Worm (Caenorhabditis elegans) whole organism, L2 larva: Measurements from ENCODE around the gene T16G12.3.
A peak's percentile ranks its signal among the peaks of the same experiment; 100 is the strongest.

Experiments
- C34F6.9 ChIP-seq: fragments of 150-350 bp; optimal IDR thresholded peaks from 2 replicates; lab custom pipeline; 2014; ENCODE audit warnings: missing biosample characterization, missing genetic modification characterization
- R02D3.7 ChIP-seq: fragments of 150-350 bp; optimal IDR thresholded peaks from 2 replicates; lab custom pipeline; 2014; ENCODE audit warnings: missing biosample characterization, missing genetic modification characterization
- Y55F3AM.14 ChIP-seq: fragments of 200-800 bp; sonication (Bioruptor generic); optimal IDR thresholded peaks from 2 replicates; lab custom pipeline; 2018; ENCODE audit warnings: mild to moderate bottlenecking, missing genetic modification characterization, missing compliant biosample characterization
- ZK546.5 ChIP-seq: sonication (generic microtip); optimal IDR thresholded peaks from 2 replicates; lab custom pipeline; 2017; ENCODE audit warnings: missing biosample characterization, missing genetic modification characterization
- aly-2 ChIP-seq: fragments of 150-350 bp; optimal IDR thresholded peaks from 2 replicates; lab custom pipeline; 2014; ENCODE audit warnings: missing biosample characterization, missing genetic modification characterization
- ama-1 ChIP-seq: fragments of 150-350 bp; optimal IDR thresholded peaks from 2 replicates; lab custom pipeline; 2018; ENCODE audit warnings: inconsistent platforms
- blmp-1 ChIP-seq: sonication (generic microtip); optimal IDR thresholded peaks from 2 replicates; lab custom pipeline; 2017; ENCODE audit warnings: missing genetic modification characterization, mild to moderate bottlenecking, missing compliant biosample characterization, antibody characterized with exemption, moderate library complexity; ENCODE audit not compliant: insufficient read depth
- ceh-82 ChIP-seq: fragments of 150-350 bp; optimal IDR thresholded peaks from 2 replicates; lab custom pipeline; 2014; ENCODE audit warnings: missing biosample characterization, missing genetic modification characterization
- crh-2 ChIP-seq: sonication (generic microtip); optimal IDR thresholded peaks from 2 replicates; lab custom pipeline; 2017; ENCODE audit warnings: missing biosample characterization, missing genetic modification characterization
- dmd-4 ChIP-seq: sonication (generic microtip); optimal IDR thresholded peaks from 2 replicates; lab custom pipeline; 2017; ENCODE audit warnings: missing biosample characterization, missing genetic modification characterization
- egl-27 ChIP-seq: sonication (generic microtip); optimal IDR thresholded peaks from 3 replicates; lab custom pipeline; 2017; ENCODE audit warnings: missing biosample characterization, missing genetic modification reagents, missing genetic modification characterization
- elt-1 ChIP-seq: fragments of 150-350 bp; optimal IDR thresholded peaks from 2 replicates; lab custom pipeline; 2014; ENCODE audit warnings: missing biosample characterization, missing genetic modification characterization
- fos-1 ChIP-seq: fragments of 150-350 bp; optimal IDR thresholded peaks from 2 replicates; lab custom pipeline; 2014; ENCODE audit warnings: missing biosample characterization, missing genetic modification characterization
- gmeb-1 ChIP-seq: fragments of 150-350 bp; optimal IDR thresholded peaks from 2 replicates; lab custom pipeline; 2014; ENCODE audit warnings: missing biosample characterization, missing genetic modification characterization
- lin-11 ChIP-seq: fragments of 150-350 bp; sonication (generic microtip); optimal IDR thresholded peaks from 2 replicates; lab custom pipeline; 2014; ENCODE audit warnings: missing biosample characterization, missing genetic modification characterization, inconsistent platforms, mixed read lengths
- mab-5 ChIP-seq: fragments of 150-350 bp; optimal IDR thresholded peaks from 2 replicates; lab custom pipeline; 2014; ENCODE audit warnings: missing biosample characterization, missing genetic modification characterization
- mdl-1 ChIP-seq, 2 experiments: fragments of 150-350 bp in 1 of 2; sonication (generic microtip) in 1 of 2; optimal IDR thresholded peaks; 2 replicates each; lab custom pipeline; 2017; ENCODE audit warnings: missing biosample characterization in 2 of 2, missing genetic modification characterization in 2 of 2
- nhr-10 ChIP-seq: sonication (generic microtip); optimal IDR thresholded peaks from 2 replicates; lab custom pipeline; 2017; ENCODE audit warnings: missing biosample characterization, missing genetic modification characterization
- nhr-11 ChIP-seq: fragments of 150-350 bp; optimal IDR thresholded peaks from 2 replicates; lab custom pipeline; 2014; ENCODE audit warnings: missing biosample characterization, missing genetic modification characterization
- nhr-12 ChIP-seq: fragments of 150-350 bp; optimal IDR thresholded peaks from 2 replicates; lab custom pipeline; 2014; ENCODE audit warnings: missing biosample characterization, missing genetic modification characterization
- nhr-21 ChIP-seq: fragments of 150-350 bp; optimal IDR thresholded peaks from 2 replicates; lab custom pipeline; 2014; ENCODE audit warnings: missing biosample characterization, missing genetic modification characterization
- nhr-23 ChIP-seq: fragments of 150-350 bp; optimal IDR thresholded peaks from 2 replicates; lab custom pipeline; 2014; ENCODE audit warnings: missing biosample characterization, missing genetic modification reagents, missing genetic modification characterization
- nhr-237 ChIP-seq: fragments of 150-350 bp; optimal IDR thresholded peaks from 2 replicates; lab custom pipeline; 2014; ENCODE audit warnings: missing biosample characterization, missing genetic modification characterization
- nhr-25 ChIP-seq: fragments of 150-350 bp; sonication (generic microtip); optimal IDR thresholded peaks from 3 replicates; lab custom pipeline; 2014; ENCODE audit warnings: missing biosample characterization, missing genetic modification characterization
- peb-1 ChIP-seq: fragments of 150-350 bp; optimal IDR thresholded peaks from 2 replicates; lab custom pipeline; 2014; ENCODE audit warnings: missing biosample characterization, missing genetic modification characterization
- sem-4 ChIP-seq: fragments of 150-350 bp; optimal IDR thresholded peaks from 2 replicates; lab custom pipeline; 2014; ENCODE audit warnings: missing biosample characterization, missing genetic modification reagents, missing genetic modification characterization
- skn-1 ChIP-seq: sonication (generic microtip); optimal IDR thresholded peaks from 2 replicates; lab custom pipeline; 2017; ENCODE audit warnings: missing biosample characterization, missing genetic modification characterization
- sma-3 ChIP-seq: sonication (generic microtip); optimal IDR thresholded peaks from 2 replicates; lab custom pipeline; 2016; ENCODE audit warnings: missing genetic modification reagents, missing genetic modification characterization, missing compliant biosample characterization
- sma-9 ChIP-seq, 2 experiments: fragments of 150-350 bp in 1 of 2; sonication (generic microtip) in 1 of 2; optimal IDR thresholded peaks; 2 replicates each; lab custom pipeline; 2014 to 2016; ENCODE audit warnings: missing genetic modification characterization in 2 of 2, mild to moderate bottlenecking in 1 of 2, missing biosample characterization in 1 of 2, missing compliant biosample characterization in 1 of 2, missing genetic modification reagents in 1 of 2, moderate library complexity in 1 of 2
- snpc-4 ChIP-seq: fragments of 150-350 bp; optimal IDR thresholded peaks from 2 replicates; lab custom pipeline; 2014; ENCODE audit warnings: missing biosample characterization, missing genetic modification characterization
- unc-39 ChIP-seq: fragments of 150-350 bp; optimal IDR thresholded peaks from 2 replicates; lab custom pipeline; 2014; ENCODE audit warnings: missing biosample characterization, missing genetic modification characterization
- unc-55 ChIP-seq: fragments of 150-350 bp; sonication (generic microtip); optimal IDR thresholded peaks from 3 replicates; lab custom pipeline; 2014; ENCODE audit warnings: missing biosample characterization, missing genetic modification reagents, missing genetic modification characterization
- unc-62 ChIP-seq: fragments of 150-350 bp; optimal IDR thresholded peaks from 2 replicates; lab custom pipeline; 2014; ENCODE audit warnings: missing biosample characterization, missing genetic modification reagents, missing genetic modification characterization
- zag-1 ChIP-seq: fragments of 150-350 bp; optimal IDR thresholded peaks from 2 replicates; lab custom pipeline; 2014; ENCODE audit warnings: missing biosample characterization, missing genetic modification characterization
- ztf-1 ChIP-seq: fragments of 200-800 bp; sonication (Bioruptor generic); conservative IDR thresholded peaks from 2 replicates; pipeline ENCODE4 v1.3.6; 2022; ENCODE audit warnings: missing genetic modification characterization, missing compliant biosample characterization

The T16G12.3 gene

DNA sequence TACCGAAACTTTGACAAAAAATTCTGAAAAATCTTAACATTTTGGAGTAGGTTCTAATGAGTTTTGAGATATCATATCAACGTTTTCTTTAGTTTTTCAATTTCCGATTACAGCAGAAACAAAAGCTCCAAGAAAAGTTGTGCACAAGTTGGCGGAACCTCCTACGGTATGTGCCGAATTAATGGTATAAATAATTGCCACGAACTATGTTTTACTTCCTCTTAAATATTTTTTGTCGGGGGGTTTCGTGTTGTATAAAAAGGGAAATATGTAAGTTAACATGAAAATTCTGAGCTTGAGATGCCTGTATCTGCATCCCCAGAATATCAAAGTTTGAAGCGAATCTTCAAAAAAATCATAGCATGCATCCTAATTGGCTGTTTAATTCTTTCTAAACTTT is 16.5 kb upstream of the T16G12.3 start, which contains the start of gene M04D8.8:
Gene M04D8.8 (plus strand): TSS at position 301 of the 400 bp plus-strand sequence.
- no peak for TF ChIP-seq lin-11 (tag; lab: Kevin White, UChicago)
- TF ChIP-seq mdl-1 (tag; optimal IDR thresholded peaks at IDR 0.05; lab: Kevin White, UChicago) = no peak
- no peak for TF ChIP-seq snpc-4 (tag; lab: Kevin White, UChicago)
- TF ChIP-seq nhr-12 (tag; lab: Kevin White, UChicago) = no peak
- TF ChIP-seq nhr-237 (tag; lab: Kevin White, UChicago) = no peak
- TF ChIP-seq sma-3 (GFP tag; lab: Kevin White, UChicago) = no peak
- TF ChIP-seq dmd-4 = no peak
- TF ChIP-seq nhr-11 (tag; lab: Kevin White, UChicago) = no peak
- no peak for TF ChIP-seq nhr-25
- no peak for TF ChIP-seq unc-62 (GFP tag; lab: Kevin White, UChicago)
- TF ChIP-seq Y55F3AM.14 (GFP tag; lab: Kevin White, UChicago) = no peak
- no peak for TF ChIP-seq crh-2 (tag; lab: Kevin White, UChicago)
- no peak for TF ChIP-seq sem-4 (tag; lab: Kevin White, UChicago)
- no peak for TF ChIP-seq unc-55 (GFP tag; lab: Kevin White, UChicago)
- no peak for TF ChIP-seq zag-1

- TF ChIP-seq nhr-12 (tag; lab: Kevin White, UChicago) = no peak
- peak; percentile 24 for TF ChIP-seq nhr-21 (tag; lab: Kevin White, UChicago)
Measured at ce11 chrIII:10035783-10036182, 14.6 kb upstream of the T16G12.3 start, which contains the start of gene xbx-3. Gene xbx-3, plus strand, starts transcription at chrIII:10035945.

ce11 chrIII:10037150-10037549 is 13.3 kb upstream of the T16G12.3 start, which contains the start of gene M04D8.7:
Gene M04D8.7, plus strand, starts transcription at chrIII:10037450.
- TF ChIP-seq ama-1 (lab: Kevin White, UChicago) (no peak), nhr-23 (tag; lab: Kevin White, UChicago) (no peak), mdl-1 (tag; optimal IDR thresholded peaks at IDR 0.05; lab: Kevin White, UChicago) (no peak), R02D3.7 (tag; lab: Kevin White, UChicago) (no peak), elt-1 (tag; lab: Kevin White, UChicago) (no peak), skn-1 (tag; lab: Kevin White, UChicago) (no peak), sma-3 (GFP tag; lab: Kevin White, UChicago) (no peak), egl-27 (no peak), unc-39 (no peak)

DNA sequence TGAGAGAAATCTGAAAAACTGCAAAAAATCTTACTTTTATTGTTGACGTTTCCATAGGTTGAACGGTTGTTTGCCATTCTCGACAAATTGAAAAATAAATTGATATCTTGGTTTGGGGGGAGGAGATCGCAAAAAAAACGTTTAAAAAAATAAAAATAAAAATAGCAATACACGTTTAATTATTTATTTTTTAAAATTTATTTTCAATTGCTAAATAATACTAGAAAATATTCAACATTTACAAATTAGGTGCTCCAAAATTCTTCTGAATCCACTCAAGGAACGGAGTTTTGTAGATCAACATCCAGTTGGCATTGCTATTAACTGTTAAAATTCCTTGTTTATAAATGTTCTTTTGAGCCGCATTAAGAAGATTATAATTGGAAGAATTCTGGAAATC is 10.4 kb upstream of the T16G12.3 start, which contains the start of gene T16G12.7:
Gene T16G12.7 (minus strand): TSS at position 101 of the 400 bp plus-strand sequence.
- TF ChIP-seq mab-5 (no peak), nhr-10 (tag; lab: Kevin White, UChicago) (no peak), ZK546.5 (tag; lab: Kevin White, UChicago) (no peak), sma-3 (GFP tag; lab: Kevin White, UChicago) (no peak), gmeb-1 (tag; lab: Kevin White, UChicago) (no peak), peb-1 (tag; lab: Kevin White, UChicago) (no peak), nhr-25 (no peak), nhr-12 (tag; lab: Kevin White, UChicago) (no peak), sma-9 (GFP tag; optimal IDR thresholded peaks at IDR 0.05; lab: Kevin White, UChicago) (no peak), sma-9 (tag; optimal IDR thresholded peaks at IDR 0.05; lab: Kevin White, UChicago) (no peak), mdl-1 (tag; optimal IDR thresholded peaks at IDR 0.05; lab: Kevin White, UChicago) (no peak), aly-2 (no peak), ceh-82 (tag; lab: Kevin White, UChicago) (no peak), unc-39 (no peak), lin-11 (tag; lab: Kevin White, UChicago) (no peak), sem-4 (tag; lab: Kevin White, UChicago) (no peak), blmp-1 (no peak), C34F6.9 (tag; lab: Kevin White, UChicago) (no peak)

- TF ChIP-seq R02D3.7 (tag; lab: Kevin White, UChicago) = no peak
- TF ChIP-seq blmp-1 = no peak
- no peak for TF ChIP-seq ztf-1 (GFP tag; lab: Robert Waterston, UW)
- TF ChIP-seq snpc-4 (tag; lab: Kevin White, UChicago) = no peak
- peak; percentile 94 for TF ChIP-seq fos-1 (tag; lab: Kevin White, UChicago)
Measured at ce11 chrIII:10049682-10050081, 739 bp upstream of the T16G12.3 start, which contains the start of gene T16G12.1. Gene T16G12.1, minus strand, starts transcription at chrIII:10049857.
